5 fruit fly cellular contexts compared by ENCODE assay signal in the genomic region with DNA sequence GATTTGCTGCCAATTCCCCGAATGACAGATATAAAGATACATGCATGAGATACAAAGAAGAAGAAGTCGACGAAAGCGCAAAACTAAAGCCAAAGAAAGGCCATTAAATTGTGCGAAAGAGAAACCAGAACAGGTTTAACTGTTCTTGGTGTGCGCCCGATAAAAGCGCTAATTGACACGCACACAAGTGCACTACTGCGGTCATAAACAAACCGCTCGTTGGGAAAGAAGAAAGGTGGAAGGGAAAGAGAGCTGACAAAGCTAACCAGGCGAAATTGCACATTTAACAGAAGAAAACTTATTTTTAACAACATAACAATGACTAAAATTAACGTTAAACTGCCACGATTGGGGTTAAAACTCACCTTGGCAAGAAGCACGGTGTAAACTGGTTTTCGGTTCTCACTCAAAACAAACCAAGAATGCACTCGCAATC.
A peak's percentile ranks its signal among the peaks of the same experiment; 100 is the strongest.
TF ChIP-seq lines count a peak whose summit lies in the region.

No protein-coding gene starts in this region.

- TF ChIP-seq CTCF in whole organism, embryonic (GFP tag; optimal IDR thresholded peaks at IDR 0.05; lab: Kevin White, UChicago) = no peak

TF ChIP-seq in whole organism, adult, 20 proteins besides CTCF, POLR2A, EP300 and RAD21:
- TF ChIP-seq CG12768 (GFP tag; optimal IDR thresholded peaks at IDR 0.05; lab: Kevin White, UChicago) (peak; percentile 15), ovo (GFP tag; optimal IDR thresholded peaks at IDR 0.05; lab: Kevin White, UChicago) (peak; percentile 39), cnc (optimal IDR thresholded peaks at IDR 0.05; lab: Kevin White, UChicago) (no peak), Clk (GFP tag; optimal IDR thresholded peaks at IDR 0.05; lab: Kevin White, UChicago) (no peak), toe (GFP tag; optimal IDR thresholded peaks at IDR 0.05; lab: Kevin White, UChicago) (no peak), CG11617 (GFP tag; optimal IDR thresholded peaks at IDR 0.05; lab: Kevin White, UChicago) (no peak), cic (GFP tag; optimal IDR thresholded peaks at IDR 0.05; lab: Kevin White, UChicago) (no peak), bab1 (GFP tag; optimal IDR thresholded peaks at IDR 0.05; lab: Kevin White, UChicago) (no peak), Hr96 (GFP tag; optimal IDR thresholded peaks at IDR 0.05; lab: Kevin White, UChicago) (no peak), tj (GFP tag; optimal IDR thresholded peaks at IDR 0.05; lab: Kevin White, UChicago) (no peak)
TF ChIP-seq in whole organism, adult: peak in this region for 2.

TF ChIP-seq in whole organism, embryonic, 481 proteins besides CTCF, POLR2A, EP300 and RAD21 (continues in another document):
- TF ChIP-seq CG4360 (GFP tag; IDR thresholded peaks at IDR 0.05; lab: Robert Waterston, UW) = peak; percentile 1; the same call in 1 of the 2 replicates
- no peak for TF ChIP-seq Dfd (GFP tag; optimal IDR thresholded peaks at IDR 0.05; lab: Kevin White, UChicago)
- TF ChIP-seq cato (GFP tag; optimal IDR thresholded peaks at IDR 0.05; lab: Kevin White, UChicago; ENCODE audit: borderline replicate concordance) = no peak
- TF ChIP-seq z (GFP tag; IDR thresholded peaks at IDR 0.05; lab: Robert Waterston, UW) = peak; percentile 82
- peak; percentile 43 for TF ChIP-seq Blimp-1 (GFP tag; optimal IDR thresholded peaks at IDR 0.05; lab: Kevin White, UChicago)
- no peak for TF ChIP-seq maf-S (GFP tag; optimal IDR thresholded peaks at IDR 0.05; lab: Kevin White, UChicago)
- TF ChIP-seq chinmo (GFP tag; IDR thresholded peaks at IDR 0.05; lab: Robert Waterston, UW; ENCODE audit: partially characterized antibody) = peak; percentile 70; the same call in 1 of the 4 replicates
- TF ChIP-seq cg (GFP tag; optimal IDR thresholded peaks at IDR 0.05; lab: Kevin White, UChicago) = peak; percentile 48
- no peak for TF ChIP-seq ase (GFP tag; IDR thresholded peaks at IDR 0.05; lab: Robert Waterston, UW)
- TF ChIP-seq gcm (GFP tag; optimal IDR thresholded peaks at IDR 0.05; lab: Kevin White, UChicago) = peak; percentile 8
- TF ChIP-seq CG14710 (tag; optimal IDR thresholded peaks at IDR 0.05; lab: Kevin White, UChicago) = no peak
- TF ChIP-seq so (GFP tag; IDR thresholded peaks at IDR 0.05; lab: Robert Waterston, UW) = no peak
- no peak for TF ChIP-seq CG11247 (GFP tag; IDR thresholded peaks at IDR 0.05; lab: Robert Waterston, UW)
- no peak for TF ChIP-seq kay (GFP tag; optimal IDR thresholded peaks at IDR 0.05; lab: Kevin White, UChicago)
- TF ChIP-seq CG32772 (GFP tag; IDR thresholded peaks at IDR 0.05; lab: Robert Waterston, UW) = no peak
- TF ChIP-seq sd (tag; optimal IDR thresholded peaks at IDR 0.05; lab: Kevin White, UChicago) = peak; percentile 15
- TF ChIP-seq vnd (GFP tag; IDR thresholded peaks at IDR 0.05; lab: Robert Waterston, UW; ENCODE audit: partially characterized antibody) = no peak
- TF ChIP-seq Nf-YB (GFP tag; optimal IDR thresholded peaks at IDR 0.05; lab: Kevin White, UChicago) = no peak
- TF ChIP-seq tup (GFP tag; optimal IDR thresholded peaks at IDR 0.05; lab: Kevin White, UChicago) = no peak

TF ChIP-seq in whole organism, prepupa, 60 proteins besides CTCF, POLR2A, EP300 and RAD21 (continues in another document):
- no peak for TF ChIP-seq fkh (GFP tag; optimal IDR thresholded peaks at IDR 0.05; lab: Kevin White, UChicago)
- peak in 1 of 2 experiments; percentile 61 for TF ChIP-seq ss (GFP tag; optimal IDR thresholded peaks at IDR 0.05; lab: Kevin White, UChicago)
- no peak for TF ChIP-seq esn (GFP tag; optimal IDR thresholded peaks at IDR 0.05; lab: Kevin White, UChicago)
- TF ChIP-seq Eip78C (GFP tag; lab: Kevin White, UChicago) = peak; percentile 25
- no peak for TF ChIP-seq Ets21C (GFP tag; optimal IDR thresholded peaks at IDR 0.05; lab: Kevin White, UChicago)
- TF ChIP-seq Eip93F (GFP tag; optimal IDR thresholded peaks at IDR 0.05; lab: Kevin White, UChicago) = no peak
- TF ChIP-seq salr (GFP tag; optimal IDR thresholded peaks at IDR 0.05; lab: Kevin White, UChicago) = no peak
- TF ChIP-seq CG11762 (GFP tag; optimal IDR thresholded peaks at IDR 0.05; lab: Kevin White, UChicago; ENCODE audit: insufficient read depth) = no peak
- TF ChIP-seq CG6854 (GFP tag; optimal IDR thresholded peaks at IDR 0.05; lab: Kevin White, UChicago) = no peak
- no peak for TF ChIP-seq CG32006 (GFP tag; optimal IDR thresholded peaks at IDR 0.05; lab: Kevin White, UChicago)
- no peak for TF ChIP-seq CG10669 (GFP tag; optimal IDR thresholded peaks at IDR 0.05; lab: Kevin White, UChicago)
- TF ChIP-seq acj6 (GFP tag; optimal IDR thresholded peaks at IDR 0.05; lab: Kevin White, UChicago) = no peak
- TF ChIP-seq CG3032 (tag; optimal IDR thresholded peaks at IDR 0.05; lab: Kevin White, UChicago) = no peak
- TF ChIP-seq Sox14 (GFP tag; optimal IDR thresholded peaks at IDR 0.05; lab: Kevin White, UChicago) = no peak
- TF ChIP-seq CG6276 (GFP tag; optimal IDR thresholded peaks at IDR 0.05; lab: Kevin White, UChicago) = no peak
- no peak for TF ChIP-seq fd59A (GFP tag; optimal IDR thresholded peaks at IDR 0.05; lab: Kevin White, UChicago)
- no peak for TF ChIP-seq CG11294 (GFP tag; IDR thresholded peaks at IDR 0.05; lab: Robert Waterston, UW)
- TF ChIP-seq CG6792 (GFP tag; optimal IDR thresholded peaks at IDR 0.05; lab: Kevin White, UChicago) = no peak
- TF ChIP-seq spab (GFP tag; optimal IDR thresholded peaks at IDR 0.05; lab: Kevin White, UChicago) = no peak
- no peak for TF ChIP-seq Met (GFP tag; optimal IDR thresholded peaks at IDR 0.05; lab: Kevin White, UChicago)
- TF ChIP-seq Sox15 (GFP tag; optimal IDR thresholded peaks at IDR 0.05; lab: Kevin White, UChicago) = no peak

TF ChIP-seq in whole organism, pupa, 21 proteins besides CTCF, POLR2A, EP300 and RAD21:
- TF ChIP-seq CG13204 (GFP tag; optimal IDR thresholded peaks at IDR 0.05; lab: Kevin White, UChicago) (peak; percentile 3), CG14655 (GFP tag; optimal IDR thresholded peaks at IDR 0.05; lab: Kevin White, UChicago) (no peak), EcR (GFP tag; optimal IDR thresholded peaks at IDR 0.05; lab: Kevin White, UChicago) (peak; percentile 73)

TF ChIP-seq in whole organism, wandering third instar larva, 38 proteins besides CTCF, POLR2A, EP300 and RAD21:
- TF ChIP-seq lola (GFP tag; optimal IDR thresholded peaks at IDR 0.05; lab: Kevin White, UChicago) (no peak), Myc (optimal IDR thresholded peaks at IDR 0.05; lab: Kevin White, UChicago) (no peak), psq (GFP tag; optimal IDR thresholded peaks at IDR 0.05; lab: Kevin White, UChicago) (peak; percentile 85), Vsx2 (GFP tag; optimal IDR thresholded peaks at IDR 0.05; lab: Kevin White, UChicago; ENCODE audit: partially characterized antibody) (peak; percentile 24)
